Fruit fly (Drosophila melanogaster): ENCODE measurements around the gene NPFR.

The NPFR gene

dm6 chr3R:6226156-6226555 is 39.0 kb downstream of the NPFR start:
- no peak for TF ChIP-seq slp2 (GFP tag; optimal IDR thresholded peaks at IDR 0.05)
- no peak for TF ChIP-seq lmd (GFP tag; IDR thresholded peaks at IDR 0.05)
- peak in 1 of 2 experiments; percentile 32 for TF ChIP-seq Hr78 (GFP tag; optimal IDR thresholded peaks at IDR 0.05)
- TF ChIP-seq CG1792 (GFP tag; optimal IDR thresholded peaks at IDR 0.05) = no peak
- TF ChIP-seq CG31224 (GFP tag; IDR thresholded peaks at IDR 0.05) = no peak
- TF ChIP-seq Blimp-1 (GFP tag; optimal IDR thresholded peaks at IDR 0.05) = peak; percentile 93
- TF ChIP-seq abd-A (tag; optimal IDR thresholded peaks at IDR 0.05) = peak; percentile 60
- no peak for TF ChIP-seq ab (GFP tag; optimal IDR thresholded peaks at IDR 0.05)
- no peak for TF ChIP-seq Atf-2 (GFP tag; optimal IDR thresholded peaks at IDR 0.05)
- TF ChIP-seq HLH4C (GFP tag; IDR thresholded peaks at IDR 0.05; ENCODE audit: partially characterized antibody) = no peak
- no peak for TF ChIP-seq phol (tag; optimal IDR thresholded peaks at IDR 0.05)
- no peak for TF ChIP-seq Max (GFP tag; optimal IDR thresholded peaks at IDR 0.05)
- TF ChIP-seq pros (GFP tag; optimal IDR thresholded peaks at IDR 0.05) = peak; percentile 14
- no peak for TF ChIP-seq CG10979 (tag; optimal IDR thresholded peaks at IDR 0.05)
- TF ChIP-seq nmo (GFP tag; optimal IDR thresholded peaks at IDR 0.05) = no peak
- TF ChIP-seq CG7745 (tag; optimal IDR thresholded peaks at IDR 0.05) = peak; percentile 75
- peak; percentile 34 for TF ChIP-seq kni (GFP tag; optimal IDR thresholded peaks at IDR 0.05)
- TF ChIP-seq CG10654 (GFP tag; optimal IDR thresholded peaks at IDR 0.05) = no peak
- TF ChIP-seq CG17385 (GFP tag; optimal IDR thresholded peaks at IDR 0.05) = no peak

- TF ChIP-seq Blimp-1 (GFP tag; optimal IDR thresholded peaks at IDR 0.05) = peak; percentile 95
- peak; percentile 4 for TF ChIP-seq Ets65A (GFP tag)
- no peak for TF ChIP-seq Hmx (GFP tag; optimal IDR thresholded peaks at IDR 0.05)
- no peak for TF ChIP-seq CG6689 (GFP tag; IDR thresholded peaks at IDR 0.05)
- TF ChIP-seq CG8281 (tag; optimal IDR thresholded peaks at IDR 0.05) = no peak
Measured at dm6 chr3R:6226997-6227562, 40.0 kb downstream of the NPFR start, which contains the start of gene Osi5. TSS of gene Osi5 (plus strand) at chr3R:6227512.

- TF ChIP-seq CG31388 (GFP tag; optimal IDR thresholded peaks at IDR 0.05) (no peak), Adf1 (GFP tag; IDR thresholded peaks at IDR 0.05) (no peak), HLH3B (GFP tag; IDR thresholded peaks at IDR 0.05) (no peak), CG7556 (GFP tag; optimal IDR thresholded peaks at IDR 0.05) (peak; percentile 39), Hr51 (GFP tag; optimal IDR thresholded peaks at IDR 0.05) (no peak), CG9817 (tag; optimal IDR thresholded peaks at IDR 0.05) (no peak), MTF-1 (GFP tag; optimal IDR thresholded peaks at IDR 0.05; ENCODE audit: borderline replicate concordance) (no peak), kah (GFP tag; optimal IDR thresholded peaks at IDR 0.05) (no peak), CG4617 (GFP tag; optimal IDR thresholded peaks at IDR 0.05; ENCODE audit: borderline replicate concordance) (no peak), CG10321 (GFP tag; IDR thresholded peaks at IDR 0.05) (no peak), CG11398 (GFP tag; optimal IDR thresholded peaks at IDR 0.05) (no peak), CG9932 (GFP tag; IDR thresholded peaks at IDR 0.05) (no peak), CG6813 (GFP tag; optimal IDR thresholded peaks at IDR 0.05) (no peak), CG17829 (tag; optimal IDR thresholded peaks at IDR 0.05) (no peak), dimm (GFP tag; IDR thresholded peaks at IDR 0.05) (no peak), BtbVII (GFP tag; optimal IDR thresholded peaks at IDR 0.05) (no peak), gem (tag; optimal IDR thresholded peaks at IDR 0.05) (peak; percentile 56), CG4854 (GFP tag; optimal IDR thresholded peaks at IDR 0.05) (no peak), Dip2 (GFP tag; IDR thresholded peaks at IDR 0.05) (no peak), CG10565 (GFP tag; optimal IDR thresholded peaks at IDR 0.05) (no peak), Aef1 (GFP tag; IDR thresholded peaks at IDR 0.05) (no peak), Xrp1 (GFP tag; IDR thresholded peaks at IDR 0.05) (no peak), CG31441 (GFP tag; IDR thresholded peaks at IDR 0.05) (peak; percentile 62), tgo (GFP tag; IDR thresholded peaks at IDR 0.05) (no peak)
Measured at dm6 chr3R:6229055-6229841, 42.1 kb downstream of the NPFR start.

Data from whole organism, embryonic.